Worm (Caenorhabditis elegans): ENCODE results near the gene disl-2.
A peak's percentile ranks its signal among the peaks of the same experiment; 100 is the strongest.

disl-2 gene

ce11 chrIII:5417921-5418320 is 25.0 kb upstream of the disl-2 start:
- TF ChIP-seq Y56A3A.18 (GFP tag; IDR thresholded peaks at IDR 0.05), result no peak
- no peak for TF ChIP-seq F49E8.2 (tag; optimal IDR thresholded peaks at IDR 0.05; ENCODE audit: insufficient read depth)
- TF ChIP-seq hmg-20 (GFP tag; IDR thresholded peaks at IDR 0.05), result no peak
- no peak for TF ChIP-seq aptf-2 (GFP tag; conservative IDR thresholded peaks at IDR 0.05)
- TF ChIP-seq atf-7 (tag; optimal IDR thresholded peaks at IDR 0.05), result no peak
- no peak for TF ChIP-seq B0261.1 (tag; optimal IDR thresholded peaks at IDR 0.05)
- TF ChIP-seq dpff-1 (tag; optimal IDR thresholded peaks at IDR 0.05), result no peak
- no peak for TF ChIP-seq ZK185.1 (tag; optimal IDR thresholded peaks at IDR 0.05; ENCODE audit: poor library complexity, severe bottlenecking)
- TF ChIP-seq nhr-179 (tag; optimal IDR thresholded peaks at IDR 0.05), result no peak
- no peak for TF ChIP-seq ceh-40 (GFP tag; IDR thresholded peaks at IDR 0.05)
- no peak for TF ChIP-seq nfyb-1 (GFP tag; IDR thresholded peaks at IDR 0.05)
- TF ChIP-seq F33H1.4 (GFP tag; IDR thresholded peaks at IDR 0.05), result no peak
- TF ChIP-seq ceh-58 (GFP tag; IDR thresholded peaks at IDR 0.05), result no peak
- TF ChIP-seq Y67H2A.10 (GFP tag; conservative IDR thresholded peaks at IDR 0.05), result no peak
- TF ChIP-seq K12H6.12 (tag; optimal IDR thresholded peaks at IDR 0.05), result no peak
- no peak for TF ChIP-seq nhr-27 (tag; optimal IDR thresholded peaks at IDR 0.05)
- TF ChIP-seq ceh-27 (GFP tag; optimal IDR thresholded peaks at IDR 0.05), result no peak
- no peak for TF ChIP-seq zfh-2 (GFP tag; conservative IDR thresholded peaks at IDR 0.05)
- no peak for TF ChIP-seq Y53F4B.3 (GFP tag; IDR thresholded peaks at IDR 0.05)

ce11 chrIII:5419527-5419926 is 23.4 kb upstream of the disl-2 start:
- no peak for TF ChIP-seq Y56A3A.18 (GFP tag; IDR thresholded peaks at IDR 0.05)
- TF ChIP-seq ztf-26 (tag; optimal IDR thresholded peaks at IDR 0.05), result no peak
- TF ChIP-seq cebp-1 (GFP tag; IDR thresholded peaks at IDR 0.05), result no peak
- TF ChIP-seq cebp-1 (tag; optimal IDR thresholded peaks at IDR 0.05), result no peak
- TF ChIP-seq ceh-100 (GFP tag; IDR thresholded peaks at IDR 0.05), result no peak
- TF ChIP-seq snpc-1.3 (tag; optimal IDR thresholded peaks at IDR 0.05; ENCODE audit: insufficient read depth), result no peak
- no peak for TF ChIP-seq ccch-3 (GFP tag; optimal IDR thresholded peaks at IDR 0.05)
- TF ChIP-seq hlh-26 (GFP tag; conservative IDR thresholded peaks at IDR 0.05), result no peak
- no peak for TF ChIP-seq athp-1 (tag; optimal IDR thresholded peaks at IDR 0.05)
- TF ChIP-seq snpc-1.1 (tag; optimal IDR thresholded peaks at IDR 0.05; ENCODE audit: insufficient read depth), result no peak
- TF ChIP-seq nhr-90 (tag; optimal IDR thresholded peaks at IDR 0.05), result no peak
- no peak for TF ChIP-seq nfya-1 (tag; optimal IDR thresholded peaks at IDR 0.05; ENCODE audit: borderline replicate concordance, insufficient read depth)

- TF ChIP-seq egl-18 (GFP tag; IDR thresholded peaks at IDR 0.05) (no peak), mxl-1 (tag; optimal IDR thresholded peaks at IDR 0.05) (no peak), ztf-26 (tag; optimal IDR thresholded peaks at IDR 0.05) (no peak), ceh-58 (GFP tag; IDR thresholded peaks at IDR 0.05) (no peak)
Observed at ce11 chrIII:5420276-5420675, 22.7 kb upstream of the disl-2 start.

- TF ChIP-seq lin-40 (tag; optimal IDR thresholded peaks at IDR 0.05), result peak; percentile 4
- TF ChIP-seq madf-8 (GFP tag; conservative IDR thresholded peaks at IDR 0.05), result no peak
- TF ChIP-seq dox-1 (GFP tag; IDR thresholded peaks at IDR 0.05), result no peak
- no peak for TF ChIP-seq akir-1 (GFP tag; optimal IDR thresholded peaks at IDR 0.05)
- peak; percentile 4 for TF ChIP-seq ztf-26 (tag; optimal IDR thresholded peaks at IDR 0.05)
- peak; percentile 65; the same call in 1 of the 2 replicates for TF ChIP-seq hmg-1.2 (GFP tag; IDR thresholded peaks at IDR 0.05)
- TF ChIP-seq nhr-80 (tag; optimal IDR thresholded peaks at IDR 0.05), result peak; percentile 72
- no peak for TF ChIP-seq pha-4 (tag; optimal IDR thresholded peaks at IDR 0.05)
- TF ChIP-seq dpff-1 (tag; optimal IDR thresholded peaks at IDR 0.05), result no peak
- TF ChIP-seq let-607 (tag; optimal IDR thresholded peaks at IDR 0.05), result peak; percentile 41 to 63
- TF ChIP-seq ceh-100 (GFP tag; IDR thresholded peaks at IDR 0.05), result no peak
Observed at ce11 chrIII:5421406-5421805, 21.6 kb upstream of the disl-2 start.
